Fruit fly (Drosophila melanogaster) whole organism, prepupa: Measurements from ENCODE around the gene CG3149.

Experiments
- CG10631 ChIP-seq: fragments of 200-800 bp; sonication (Bioruptor generic); optimal IDR thresholded peaks from 2 replicates; lab custom pipeline; 2016; ENCODE audit warnings: missing biosample characterization, missing genetic modification characterization
- CG10669 ChIP-seq: fragments of 200-800 bp; sonication (Bioruptor generic); optimal IDR thresholded peaks from 3 replicates; lab custom pipeline; 2018; ENCODE audit warnings: missing biosample characterization, mild to moderate bottlenecking, missing genetic modification characterization, moderate library complexity
- CG11294 ChIP-seq: fragments of 200-800 bp; sonication (Bioruptor generic); IDR thresholded peaks from 2 replicates; pipeline ENCODE4 v1.3.6; 2022; ENCODE audit warnings: missing biosample characterization, missing genetic modification characterization
- CG11762 ChIP-seq: fragments of 200-800 bp; sonication (Bioruptor generic); optimal IDR thresholded peaks from 3 replicates; lab custom pipeline; 2016; ENCODE audit warnings: missing biosample characterization, missing genetic modification characterization; ENCODE audit not compliant: insufficient read depth
- CG11902 ChIP-seq: fragments of 200-800 bp; sonication (Bioruptor generic); optimal IDR thresholded peaks from 3 replicates; lab custom pipeline; 2016; ENCODE audit warnings: missing biosample characterization, missing genetic modification characterization
- CG15336 ChIP-seq: fragments of 200-800 bp; sonication (Bioruptor generic); IDR thresholded peaks from 2 replicates; pipeline ENCODE4 v1.3.6; 2022; ENCODE audit warnings: missing biosample characterization, missing genetic modification characterization
- CG16779 ChIP-seq: fragments of 200-800 bp; sonication (Bioruptor generic); optimal IDR thresholded peaks from 3 replicates; lab custom pipeline; 2017; ENCODE audit warnings: missing biosample characterization, mild to moderate bottlenecking, missing genetic modification characterization
- CG3032 ChIP-seq: fragments of 200-800 bp; optimal IDR thresholded peaks from 2 replicates; lab custom pipeline; 2019; ENCODE audit warnings: missing biosample characterization, mild to moderate bottlenecking, missing genetic modification characterization, moderate library complexity
- CG31627 ChIP-seq: fragments of 200-800 bp; sonication (Bioruptor generic); optimal IDR thresholded peaks from 3 replicates; lab custom pipeline; 2016; ENCODE audit warnings: missing biosample characterization, missing genetic modification characterization
- CG32006 ChIP-seq: fragments of 200-800 bp; sonication (Bioruptor generic); optimal IDR thresholded peaks from 3 replicates; lab custom pipeline; 2017; ENCODE audit warnings: missing biosample characterization, mild to moderate bottlenecking, missing genetic modification characterization
- CG34406 ChIP-seq: fragments of 200-800 bp; sonication (Bioruptor generic); optimal IDR thresholded peaks from 3 replicates; lab custom pipeline; 2016; ENCODE audit warnings: missing biosample characterization, missing genetic modification characterization
- CG3919 ChIP-seq: fragments of 200-800 bp; sonication (Bioruptor generic); optimal IDR thresholded peaks from 3 replicates; lab custom pipeline; 2016; ENCODE audit warnings: missing biosample characterization, missing genetic modification characterization
- CG4318 ChIP-seq: fragments of 200-800 bp; sonication (Bioruptor generic); optimal IDR thresholded peaks from 3 replicates; lab custom pipeline; 2017; ENCODE audit warnings: missing biosample characterization, mild to moderate bottlenecking, missing genetic modification characterization
- CG6792 ChIP-seq: fragments of 200-800 bp; sonication (Bioruptor generic); optimal IDR thresholded peaks from 3 replicates; lab custom pipeline; 2016; ENCODE audit warnings: missing biosample characterization, missing genetic modification characterization
- CG6808 ChIP-seq: fragments of 200-800 bp; sonication (Bioruptor generic); optimal IDR thresholded peaks from 3 replicates; lab custom pipeline; 2017; ENCODE audit warnings: missing biosample characterization, missing genetic modification characterization, mild to moderate bottlenecking, moderate library complexity, missing genetic modification reagents
- CG8119 ChIP-seq: fragments of 200-800 bp; sonication (Bioruptor generic); IDR thresholded peaks from 3 replicates; pipeline ENCODE4 v1.3.6; 2022; ENCODE audit warnings: missing biosample characterization, missing genetic modification characterization
- CG8319 ChIP-seq: fragments of 200-800 bp; sonication (Bioruptor generic); optimal IDR thresholded peaks from 3 replicates; lab custom pipeline; 2016; ENCODE audit warnings: missing biosample characterization, missing genetic modification characterization
- CG8632 ChIP-seq: fragments of 200-800 bp; sonication (Bioruptor generic); optimal IDR thresholded peaks from 3 replicates; lab custom pipeline; 2016; ENCODE audit warnings: missing biosample characterization, missing genetic modification characterization
- CG9139 ChIP-seq: fragments of 200-800 bp; sonication (Bioruptor generic); optimal IDR thresholded peaks from 3 replicates; lab custom pipeline; 2017; ENCODE audit warnings: missing biosample characterization, mild to moderate bottlenecking, missing genetic modification characterization
- Eip75B ChIP-seq: fragments of 200-800 bp; sonication (Bioruptor generic); optimal IDR thresholded peaks from 3 replicates; lab custom pipeline; 2016; ENCODE audit warnings: missing biosample characterization, missing genetic modification characterization
- Eip93F ChIP-seq: fragments of 200-800 bp; sonication (Bioruptor generic); optimal IDR thresholded peaks from 2 replicates; lab custom pipeline; 2016; ENCODE audit warnings: missing biosample characterization, mild to moderate bottlenecking, missing genetic modification characterization
- Ets21C ChIP-seq: fragments of 200-800 bp; sonication (Bioruptor generic); optimal IDR thresholded peaks from 3 replicates; lab custom pipeline; 2016; ENCODE audit warnings: missing biosample characterization, missing genetic modification characterization
- Ets96B ChIP-seq: fragments of 200-800 bp; optimal IDR thresholded peaks from 2 replicates; lab custom pipeline; 2019; ENCODE audit warnings: missing biosample characterization, mild to moderate bottlenecking, missing genetic modification characterization, moderate library complexity
- Gug ChIP-seq: fragments of 200-800 bp; sonication (Bioruptor generic); IDR thresholded peaks from 2 replicates; pipeline ENCODE4 v1.3.6; 2022; ENCODE audit warnings: missing biosample characterization, missing genetic modification characterization
- Hr38 ChIP-seq: sonication (Bioruptor generic); optimal IDR thresholded peaks from 2 replicates; lab custom pipeline; 2016; ENCODE audit warnings: missing biosample characterization, missing genetic modification characterization
- Hr39 ChIP-seq: fragments of 200-800 bp; sonication (Bioruptor generic); optimal IDR thresholded peaks from 2 replicates; lab custom pipeline; 2016; ENCODE audit warnings: missing biosample characterization, missing genetic modification characterization
- Lpt ChIP-seq: fragments of 200-800 bp; sonication (Bioruptor generic); optimal IDR thresholded peaks from 3 replicates; lab custom pipeline; 2016; ENCODE audit warnings: missing biosample characterization, missing genetic modification characterization
- Met ChIP-seq: fragments of 200-800 bp; sonication (Bioruptor generic); optimal IDR thresholded peaks from 3 replicates; lab custom pipeline; 2016; ENCODE audit warnings: missing biosample characterization, missing genetic modification characterization
- OdsH ChIP-seq: fragments of 200-800 bp; sonication (Bioruptor generic); optimal IDR thresholded peaks from 3 replicates; lab custom pipeline; 2016; ENCODE audit warnings: missing biosample characterization, missing genetic modification characterization
- Smox ChIP-seq: fragments of 200-800 bp; sonication (Bioruptor generic); optimal IDR thresholded peaks from 3 replicates; lab custom pipeline; 2016; ENCODE audit warnings: missing biosample characterization, missing genetic modification characterization
- Sox102F ChIP-seq: fragments of 200-800 bp; sonication (Bioruptor generic); optimal IDR thresholded peaks from 2 replicates; lab custom pipeline; 2016; ENCODE audit warnings: missing biosample characterization, mild to moderate bottlenecking, missing genetic modification characterization
- Sox14 ChIP-seq: fragments of 200-800 bp; sonication (Bioruptor generic); optimal IDR thresholded peaks from 3 replicates; lab custom pipeline; 2016; ENCODE audit warnings: missing biosample characterization, missing genetic modification characterization
- Sox15 ChIP-seq: fragments of 200-800 bp; sonication (Bioruptor generic); optimal IDR thresholded peaks from 3 replicates; lab custom pipeline; 2016; ENCODE audit warnings: missing biosample characterization, missing genetic modification characterization
- achi ChIP-seq: fragments of 200-800 bp; sonication (Bioruptor generic); optimal IDR thresholded peaks from 3 replicates; lab custom pipeline; 2016; ENCODE audit warnings: missing biosample characterization, missing genetic modification characterization
- acj6 ChIP-seq: fragments of 200-800 bp; sonication (Bioruptor generic); optimal IDR thresholded peaks from 3 replicates; lab custom pipeline; 2016; ENCODE audit warnings: missing biosample characterization, missing genetic modification characterization
- eg ChIP-seq: fragments of 200-800 bp; sonication (Bioruptor generic); IDR thresholded peaks from 3 replicates; pipeline ENCODE4 v1.3.6; 2022; ENCODE audit warnings: missing biosample characterization, missing genetic modification characterization
- esn ChIP-seq: fragments of 200-800 bp; sonication (Bioruptor generic); optimal IDR thresholded peaks from 2 replicates; lab custom pipeline; 2016; ENCODE audit warnings: missing biosample characterization, mild to moderate bottlenecking, missing genetic modification characterization, moderate library complexity
- fd59A ChIP-seq: fragments of 200-800 bp; sonication (Bioruptor generic); optimal IDR thresholded peaks from 2 replicates; lab custom pipeline; 2017; ENCODE audit warnings: missing biosample characterization, mild to moderate bottlenecking, missing genetic modification characterization, missing genetic modification reagents
- fd85E ChIP-seq: fragments of 200-800 bp; sonication (Bioruptor generic); optimal IDR thresholded peaks from 3 replicates; lab custom pipeline; 2016; ENCODE audit warnings: missing biosample characterization, missing genetic modification characterization
- lz ChIP-seq: fragments of 200-800 bp; sonication (Bioruptor generic); optimal IDR thresholded peaks from 3 replicates; lab custom pipeline; 2016; ENCODE audit warnings: missing biosample characterization, missing genetic modification characterization
- net ChIP-seq: fragments of 200-800 bp; sonication (Bioruptor generic); optimal IDR thresholded peaks from 3 replicates; lab custom pipeline; 2016; ENCODE audit warnings: missing biosample characterization, missing genetic modification characterization
- pdm3 ChIP-seq: fragments of 200-800 bp; sonication (Bioruptor generic); optimal IDR thresholded peaks from 3 replicates; lab custom pipeline; 2016; ENCODE audit warnings: missing biosample characterization, missing genetic modification characterization
- spab ChIP-seq: fragments of 200-800 bp; sonication (Bioruptor generic); optimal IDR thresholded peaks from 2 replicates; lab custom pipeline; 2017; ENCODE audit warnings: missing biosample characterization, mild to moderate bottlenecking, missing genetic modification characterization, missing genetic modification reagents
- ss ChIP-seq, 2 experiments: fragments of 200-800 bp; sonication (Bioruptor generic); optimal IDR thresholded peaks; 2 replicates in 1 of 2; 3 replicates in 1 of 2; lab custom pipeline; 2017 to 2018; ENCODE audit warnings: mild to moderate bottlenecking in 2 of 2, missing biosample characterization in 2 of 2, missing genetic modification characterization in 2 of 2, moderate library complexity in 1 of 2
- svp ChIP-seq: fragments of 200-800 bp; sonication (Bioruptor generic); peaks from one replicate; lab custom pipeline; 2016; ENCODE audit warnings: missing biosample characterization, missing genetic modification characterization
- topi ChIP-seq: fragments of 200-800 bp; sonication (Bioruptor generic); optimal IDR thresholded peaks from 3 replicates; lab custom pipeline; 2016; ENCODE audit warnings: missing biosample characterization, missing genetic modification characterization
- vri ChIP-seq: fragments of 200-800 bp; sonication (Bioruptor generic); optimal IDR thresholded peaks from 3 replicates; lab custom pipeline; 2016; ENCODE audit warnings: missing biosample characterization, mild to moderate bottlenecking, missing genetic modification characterization

Gene CG3149

dm6 chrX:5698087-5698727 is 3.2 kb upstream of the CG3149 start, which contains the start of gene AdamTS-B (continued):
- peak; percentile 78 for TF ChIP-seq CG6808
- peak; percentile 77 for TF ChIP-seq Met (GFP tag; lab: Kevin White, UChicago)
- TF ChIP-seq CG16779 (tag; lab: Kevin White, UChicago) = peak; percentile 73
- peak; percentile 67 for TF ChIP-seq esn
- peak; percentile 46 for TF ChIP-seq Sox15 (GFP tag; lab: Kevin White, UChicago)
- peak; percentile 53 for TF ChIP-seq CG34406 (GFP tag; lab: Kevin White, UChicago)
- TF ChIP-seq Ets21C (GFP tag; lab: Kevin White, UChicago) = peak; percentile 26
- peak; percentile 62 for TF ChIP-seq pdm3 (GFP tag; lab: Kevin White, UChicago)
- TF ChIP-seq Eip93F (GFP tag; lab: Kevin White, UChicago) = peak; percentile 44
- peak; percentile 76 for TF ChIP-seq Eip75B (GFP tag; lab: Kevin White, UChicago)
- TF ChIP-seq CG15336 (GFP tag; lab: Robert Waterston, UW) = peak; percentile 69
- TF ChIP-seq Hr38 (GFP tag; lab: Kevin White, UChicago) = no peak
- no peak for TF ChIP-seq fd85E (GFP tag; lab: Kevin White, UChicago)
- TF ChIP-seq lz (GFP tag; lab: Kevin White, UChicago) = peak; percentile 74
- TF ChIP-seq vri (GFP tag; lab: Kevin White, UChicago) = peak; percentile 25
- peak; percentile 62 for TF ChIP-seq CG6792 (GFP tag; lab: Kevin White, UChicago)
- TF ChIP-seq CG3919 (GFP tag; lab: Kevin White, UChicago) = peak; percentile 62
- peak; percentile 71 for TF ChIP-seq achi (GFP tag; lab: Kevin White, UChicago)
- peak; percentile 52 for TF ChIP-seq CG8632 (GFP tag; lab: Kevin White, UChicago)
- TF ChIP-seq OdsH (GFP tag; lab: Kevin White, UChicago) = peak; percentile 63
- TF ChIP-seq Sox14 = peak; percentile 44
- peak; percentile 63; the same call in 1 of the 2 replicates for TF ChIP-seq Gug
- peak; percentile 57 for TF ChIP-seq CG10631
- peak; percentile 70 for TF ChIP-seq Smox

- TF ChIP-seq CG3919 (GFP tag; lab: Kevin White, UChicago) = peak; percentile 99
- peak; percentile 98 for TF ChIP-seq CG6792 (GFP tag; lab: Kevin White, UChicago)
- peak; percentile 97 for TF ChIP-seq CG32006 (GFP tag; lab: Kevin White, UChicago)
- TF ChIP-seq CG10669 (GFP tag; lab: Kevin White, UChicago) = peak; percentile 94
- TF ChIP-seq svp = peak; percentile 99
- peak; percentile 97 for TF ChIP-seq Sox102F (GFP tag; lab: Kevin White, UChicago)
- peak; percentile 94 for TF ChIP-seq Lpt (GFP tag; lab: Kevin White, UChicago)
- TF ChIP-seq Hr39 (GFP tag; lab: Kevin White, UChicago) = peak; percentile 98
- peak; percentile 95 for TF ChIP-seq CG16779 (tag; lab: Kevin White, UChicago)
- peak; percentile 94 for TF ChIP-seq CG4318 (GFP tag; lab: Kevin White, UChicago)
- peak; percentile 95 for TF ChIP-seq CG8319 (GFP tag; lab: Kevin White, UChicago)
- peak; percentile 96 for TF ChIP-seq Sox15 (GFP tag; lab: Kevin White, UChicago)
- TF ChIP-seq eg (GFP tag; lab: Robert Waterston, UW) = peak; percentile 97
- TF ChIP-seq CG34406 (GFP tag; lab: Kevin White, UChicago) = peak; percentile 97
- TF ChIP-seq CG10631 = peak; percentile 97
- TF ChIP-seq CG3032 = peak; percentile 74
- peak; percentile 96 for TF ChIP-seq CG11902 (GFP tag; lab: Kevin White, UChicago)
- peak; percentile 94 for TF ChIP-seq CG9139 (GFP tag; lab: Kevin White, UChicago)
- TF ChIP-seq achi (GFP tag; lab: Kevin White, UChicago) = peak; percentile 96
- TF ChIP-seq Ets96B (tag; lab: Kevin White, UChicago) = peak; percentile 83
- peak; percentile 94 for TF ChIP-seq CG8119
- TF ChIP-seq net (GFP tag; lab: Kevin White, UChicago) = peak; percentile 97
- peak; percentile 95 to 97 for TF ChIP-seq ss (GFP tag; optimal IDR thresholded peaks at IDR 0.05; lab: Kevin White, UChicago)
- TF ChIP-seq fd59A (GFP tag; lab: Kevin White, UChicago) = peak; percentile 96
- TF ChIP-seq acj6 (GFP tag; lab: Kevin White, UChicago) = peak; percentile 98
- TF ChIP-seq Gug = peak; percentile 93
- peak; percentile 99 for TF ChIP-seq topi (GFP tag; lab: Kevin White, UChicago)
- TF ChIP-seq CG11294 (GFP tag; lab: Robert Waterston, UW) = peak; percentile 89
- peak; percentile 97 for TF ChIP-seq CG11762 (GFP tag; lab: Kevin White, UChicago)
- TF ChIP-seq CG31627 = peak; percentile 98
- peak; percentile 97 for TF ChIP-seq spab
- peak; percentile 94 for TF ChIP-seq fd85E (GFP tag; lab: Kevin White, UChicago)
- peak; percentile 95 for TF ChIP-seq CG8632 (GFP tag; lab: Kevin White, UChicago)
- peak; percentile 96 for TF ChIP-seq vri (GFP tag; lab: Kevin White, UChicago)
- peak; percentile 96 for TF ChIP-seq OdsH (GFP tag; lab: Kevin White, UChicago)
These were observed 1.5 kb upstream of the CG3149 start for dm6 chrX:5696436-5697022.
